Worm (Caenorhabditis elegans) whole organism, young adult: ENCODE data around the gene B0244.15.

Experiments
- B0019.2 ChIP-seq: fragments of 200-800 bp; sonication (Bioruptor generic); conservative IDR thresholded peaks from 2 replicates; pipeline ENCODE4 v1.3.6; 2022; ENCODE audit warnings: missing genetic modification reagents, missing genetic modification characterization, missing compliant biosample characterization
- B0035.1 ChIP-seq: sonication (generic microtip); optimal IDR thresholded peaks from 2 replicates; lab custom pipeline; 2016; ENCODE audit warnings: missing genetic modification characterization, mild to moderate bottlenecking, missing compliant biosample characterization, missing genotype, missing genetic modification reagents
- C06A6.2 ChIP-seq: fragments of 200-800 bp; sonication (Bioruptor generic); conservative IDR thresholded peaks from 2 replicates; pipeline ENCODE4 v1.3.6; 2022; ENCODE audit warnings: missing genetic modification characterization, missing compliant biosample characterization
- D2030.7 ChIP-seq: fragments of 200-800 bp; sonication (Bioruptor generic); IDR thresholded peaks from 2 replicates; pipeline ENCODE4 v1.3.6; 2022; ENCODE audit warnings: missing genetic modification reagents, missing genetic modification characterization, missing compliant biosample characterization
- F10E7.11 ChIP-seq: sonication (generic microtip); optimal IDR thresholded peaks from 2 replicates; lab custom pipeline; 2017; ENCODE audit warnings: mild to moderate bottlenecking, missing genetic modification characterization, moderate library complexity, missing compliant biosample characterization
- F22D6.2 ChIP-seq: sonication (generic microtip); optimal IDR thresholded peaks from 2 replicates; lab custom pipeline; 2016; ENCODE audit warnings: mild to moderate bottlenecking, missing genetic modification characterization, missing compliant biosample characterization
- F39B2.1 ChIP-seq: fragments of 200-800 bp; sonication (Bioruptor generic); IDR thresholded peaks from 2 replicates; pipeline ENCODE4 v1.3.6; 2022; ENCODE audit warnings: missing genetic modification reagents, missing genetic modification characterization, missing compliant biosample characterization
- F57A8.1 ChIP-seq: fragments of 200-800 bp; sonication (Bioruptor generic); optimal IDR thresholded peaks from 2 replicates; lab custom pipeline; 2018; ENCODE audit warnings: mild to moderate bottlenecking, missing genetic modification characterization, moderate library complexity, missing compliant biosample characterization
- F57C9.4 ChIP-seq: sonication (generic microtip); optimal IDR thresholded peaks from 2 replicates; lab custom pipeline; 2017; ENCODE audit warnings: mild to moderate bottlenecking, missing genetic modification characterization, missing compliant biosample characterization
- T26A5.8 ChIP-seq: sonication (generic microtip); optimal IDR thresholded peaks from 2 replicates; lab custom pipeline; 2016; ENCODE audit warnings: missing genetic modification characterization, missing compliant biosample characterization
- Y53F4B.3 ChIP-seq: fragments of 200-800 bp; sonication (Bioruptor generic); IDR thresholded peaks from 2 replicates; pipeline ENCODE4 v1.3.6; 2022; ENCODE audit warnings: missing genetic modification reagents, missing genetic modification characterization, missing compliant biosample characterization
- ama-1 ChIP-seq, 3 experiments: fragments of 150-350 bp in 1 of 3; sonication (generic microtip) in 2 of 3; optimal IDR thresholded peaks; 2 replicates each; lab custom pipeline; 2014 to 2018; ENCODE audit warnings: missing biosample characterization in 2 of 3, missing genetic modification characterization in 2 of 3, missing genetic modification reagents in 2 of 3
- attf-6 ChIP-seq: fragments of 200-800 bp; sonication (Bioruptor generic); IDR thresholded peaks from 2 replicates; pipeline ENCODE4 v1.3.6; 2022; ENCODE audit warnings: missing genetic modification reagents, missing genetic modification characterization, missing compliant biosample characterization
- bed-1 ChIP-seq: fragments of 200-800 bp; sonication (Bioruptor generic); IDR thresholded peaks from 2 replicates; pipeline ENCODE4 v1.3.6; 2022; ENCODE audit warnings: missing genetic modification reagents, missing genetic modification characterization, missing compliant biosample characterization
- ceh-27 ChIP-seq: fragments of 200-800 bp; sonication (Bioruptor generic); optimal IDR thresholded peaks from 2 replicates; lab custom pipeline; 2018; ENCODE audit warnings: mild to moderate bottlenecking, missing genetic modification characterization, moderate library complexity, missing compliant biosample characterization
- ceh-40 ChIP-seq: fragments of 200-800 bp; sonication (Bioruptor generic); IDR thresholded peaks from 2 replicates; pipeline ENCODE4 v1.3.6; 2022; ENCODE audit warnings: missing genetic modification characterization, missing compliant biosample characterization
- die-1 ChIP-seq: sonication (generic microtip); optimal IDR thresholded peaks from 2 replicates; lab custom pipeline; 2016; ENCODE audit warnings: missing genotype, mild to moderate bottlenecking, missing genetic modification characterization, missing compliant biosample characterization
- dox-1 ChIP-seq: fragments of 200-800 bp; sonication (Bioruptor generic); IDR thresholded peaks from 2 replicates; pipeline ENCODE4 v1.3.6; 2022; ENCODE audit warnings: missing genetic modification reagents, missing genetic modification characterization, missing compliant biosample characterization
- dpl-1 ChIP-seq: fragments of 150-350 bp; optimal IDR thresholded peaks from 2 replicates; lab custom pipeline; 2014; ENCODE audit warnings: missing biosample characterization, missing genetic modification reagents, missing genetic modification characterization
- fkh-3 ChIP-seq: sonication (generic microtip); optimal IDR thresholded peaks from 2 replicates; lab custom pipeline; 2016; ENCODE audit warnings: mild to moderate bottlenecking, missing genetic modification characterization, missing compliant biosample characterization
- him-1 ChIP-seq: sonication (generic microtip); optimal IDR thresholded peaks from 2 replicates; lab custom pipeline; 2016; ENCODE audit warnings: missing genotype, missing genetic modification reagents, missing genetic modification characterization, missing compliant biosample characterization
- hlh-12 ChIP-seq: sonication (generic microtip); optimal IDR thresholded peaks from 2 replicates; lab custom pipeline; 2016; ENCODE audit warnings: missing genetic modification characterization, missing compliant biosample characterization
- hlh-26 ChIP-seq: fragments of 200-800 bp; sonication (Bioruptor generic); conservative IDR thresholded peaks from 2 replicates; pipeline ENCODE4 v1.3.6; 2022; ENCODE audit warnings: missing genetic modification reagents, missing genetic modification characterization, missing compliant biosample characterization
- hmg-20 ChIP-seq: fragments of 200-800 bp; sonication (Bioruptor generic); IDR thresholded peaks from 2 replicates; pipeline ENCODE4 v1.3.6; 2022; ENCODE audit warnings: missing genetic modification reagents, missing genetic modification characterization, missing compliant biosample characterization
- hrde-1 ChIP-seq: sonication (generic microtip); optimal IDR thresholded peaks from 2 replicates; lab custom pipeline; 2016; ENCODE audit warnings: missing genetic modification characterization, mild to moderate bottlenecking, missing compliant biosample characterization, moderate library complexity, missing genotype, missing genetic modification reagents, borderline replicate concordance
- hsf-1 ChIP-seq: fragments of 200-800 bp; sonication (Bioruptor generic); IDR thresholded peaks from 2 replicates; pipeline ENCODE4 v1.3.6; 2022; ENCODE audit warnings: missing genetic modification reagents, missing genetic modification characterization, missing compliant biosample characterization
- let-526 ChIP-seq: fragments of 200-800 bp; sonication (Bioruptor generic); IDR thresholded peaks from 2 replicates; pipeline ENCODE4 v1.3.6; 2022; ENCODE audit warnings: missing genetic modification reagents, missing genetic modification characterization, missing compliant biosample characterization
- lin-26 ChIP-seq: fragments of 200-800 bp; sonication (Bioruptor generic); IDR thresholded peaks from 2 replicates; pipeline ENCODE4 v1.3.6; 2022; ENCODE audit warnings: missing genetic modification reagents, missing genetic modification characterization, missing compliant biosample characterization
- lin-40 ChIP-seq: sonication (generic microtip); optimal IDR thresholded peaks from 2 replicates; lab custom pipeline; 2016; ENCODE audit warnings: missing genetic modification characterization, mild to moderate bottlenecking, missing compliant biosample characterization, missing genotype, missing genetic modification reagents
- lsy-27 ChIP-seq: sonication (generic microtip); optimal IDR thresholded peaks from 2 replicates; lab custom pipeline; 2017; ENCODE audit warnings: missing genetic modification characterization, mild to moderate bottlenecking, missing compliant biosample characterization, antibody characterized with exemption, missing genotype, borderline replicate concordance; ENCODE audit not compliant: insufficient read depth
- madf-10 ChIP-seq: sonication (generic microtip); optimal IDR thresholded peaks from 2 replicates; lab custom pipeline; 2016; ENCODE audit warnings: mild to moderate bottlenecking, missing genetic modification characterization, missing compliant biosample characterization
- madf-6 ChIP-seq: fragments of 200-800 bp; sonication (Bioruptor generic); IDR thresholded peaks from 2 replicates; pipeline ENCODE4 v1.3.6; 2022; ENCODE audit warnings: missing genetic modification reagents, missing genetic modification characterization, missing compliant biosample characterization
- madf-8 ChIP-seq: fragments of 200-800 bp; sonication (Bioruptor generic); conservative IDR thresholded peaks from 2 replicates; pipeline ENCODE4 v1.3.6; 2022; ENCODE audit warnings: missing genetic modification reagents, missing genetic modification characterization, missing compliant biosample characterization
- mcd-1 ChIP-seq: fragments of 200-800 bp; sonication (Bioruptor generic); IDR thresholded peaks from 2 replicates; pipeline ENCODE4 v1.3.6; 2022; ENCODE audit warnings: missing genetic modification reagents, missing genetic modification characterization, missing compliant biosample characterization
- nfya-2 ChIP-seq: fragments of 200-800 bp; sonication (Bioruptor generic); IDR thresholded peaks from 2 replicates; pipeline ENCODE4 v1.3.6; 2022; ENCODE audit warnings: missing genetic modification reagents, missing genetic modification characterization, missing compliant biosample characterization
- nhr-120 ChIP-seq: fragments of 200-800 bp; sonication (Bioruptor generic); IDR thresholded peaks from 2 replicates; pipeline ENCODE4 v1.3.6; 2022; ENCODE audit warnings: missing genetic modification characterization, missing compliant biosample characterization
- nhr-179 ChIP-seq: sonication (generic microtip); optimal IDR thresholded peaks from 2 replicates; lab custom pipeline; 2016; ENCODE audit warnings: mild to moderate bottlenecking, missing genetic modification characterization, missing compliant biosample characterization
- rec-8 ChIP-seq, 2 experiments: sonication (generic microtip); optimal IDR thresholded peaks; 2 replicates each; lab custom pipeline; 2016; ENCODE audit warnings: mild to moderate bottlenecking in 2 of 2, missing genetic modification characterization in 2 of 2, missing genetic modification reagents in 2 of 2, missing genotype in 2 of 2, missing biosample characterization in 1 of 2, missing compliant biosample characterization in 1 of 2, moderate library complexity in 1 of 2
- repo-1 ChIP-seq: sonication (generic microtip); optimal IDR thresholded peaks from 2 replicates; lab custom pipeline; 2017; ENCODE audit warnings: mild to moderate bottlenecking, missing genetic modification characterization, missing compliant biosample characterization
- rpc-1 ChIP-seq, 2 experiments: fragments of 150-350 bp in 1 of 2; sonication (generic microtip) in 1 of 2; optimal IDR thresholded peaks; 2 replicates each; lab custom pipeline; 2014 to 2018; ENCODE audit warnings: missing biosample characterization in 1 of 2, missing genetic modification characterization in 1 of 2, missing genetic modification reagents in 1 of 2, missing genotype in 1 of 2
- snpc-1.1 ChIP-seq: sonication (generic microtip); optimal IDR thresholded peaks from 2 replicates; lab custom pipeline; 2017; ENCODE audit warnings: missing genetic modification characterization, mild to moderate bottlenecking, missing compliant biosample characterization, antibody characterized with exemption, moderate library complexity, missing genotype, missing genetic modification reagents; ENCODE audit not compliant: insufficient read depth
- snpc-1.3 ChIP-seq: sonication (generic microtip); optimal IDR thresholded peaks from 2 replicates; lab custom pipeline; 2017; ENCODE audit warnings: missing genetic modification characterization, mild to moderate bottlenecking, missing compliant biosample characterization, antibody characterized with exemption, moderate library complexity, missing genotype, missing genetic modification reagents; ENCODE audit not compliant: insufficient read depth
- snpc-4 ChIP-seq, 5 experiments: fragments of 150-350 bp in 1 of 5; sonication (generic microtip) in 4 of 5; optimal IDR thresholded peaks; 2 replicates each; lab custom pipeline; 2014 to 2018; ENCODE audit warnings: missing genetic modification characterization in 5 of 5, missing biosample characterization in 3 of 5, antibody characterized with exemption in 2 of 5, mild to moderate bottlenecking in 2 of 5, missing compliant biosample characterization in 2 of 5, missing genotype in 2 of 5, moderate library complexity in 2 of 5, missing genetic modification reagents in 1 of 5
- xnd-1 ChIP-seq: sonication (generic microtip); optimal IDR thresholded peaks from 2 replicates; lab custom pipeline; 2016; ENCODE audit warnings: missing genotype, missing genetic modification reagents, missing genetic modification characterization, missing compliant biosample characterization
- zim-3 ChIP-seq: sonication (generic microtip); optimal IDR thresholded peaks from 2 replicates; lab custom pipeline; 2017; ENCODE audit warnings: mild to moderate bottlenecking, missing genetic modification characterization, moderate library complexity, missing compliant biosample characterization

B0244.15 gene

ce11 chrIII:5697963-5698730 lies 45.0 kb upstream of the B0244.15 start, which contains the start of the genes lgg-3 and rgs-5 (continued):
- TF ChIP-seq nhr-179 (tag; lab: Kevin White, UChicago) (no peak), attf-6 (GFP tag; lab: Robert Waterston, UW) (no peak), snpc-4 (GFP tag; optimal IDR thresholded peaks at IDR 0.05; lab: Kevin White, UChicago) (no peak), snpc-4 (tag; optimal IDR thresholded peaks at IDR 0.05; lab: Kevin White, UChicago) (peak; percentile 5 to 81 (median 31)), D2030.7 (peak; percentile 58), ama-1 (optimal IDR thresholded peaks at IDR 0.05; lab: Kevin White, UChicago) (no peak), ama-1 (GFP tag; optimal IDR thresholded peaks at IDR 0.05; lab: Kevin White, UChicago) (no peak), ceh-27 (GFP tag; lab: Kevin White, UChicago) (peak; percentile 12), hrde-1 (tag; lab: Kevin White, UChicago) (no peak), bed-1 (GFP tag; lab: Robert Waterston, UW) (no peak), snpc-1.3 (tag; lab: Kevin White, UChicago) (peak; percentile 3), F57C9.4 (tag; lab: Kevin White, UChicago) (no peak), madf-10 (no peak), B0035.1 (tag; lab: Kevin White, UChicago) (no peak), fkh-3 (tag; lab: Kevin White, UChicago) (no peak), F57A8.1 (GFP tag; lab: Kevin White, UChicago) (no peak), madf-8 (GFP tag; lab: Robert Waterston, UW) (peak; percentile 72), snpc-1.1 (tag; lab: Kevin White, UChicago) (peak; percentile 31), xnd-1 (peak; percentile 91), mcd-1 (GFP tag; lab: Robert Waterston, UW) (no peak), die-1 (no peak), Y53F4B.3 (GFP tag; lab: Robert Waterston, UW) (no peak), hlh-26 (GFP tag; lab: Robert Waterston, UW) (no peak), hsf-1 (GFP tag; lab: Robert Waterston, UW) (peak; percentile 48; the same call in 1 of the 2 replicates), F10E7.11 (tag; lab: Kevin White, UChicago) (no peak), C06A6.2 (GFP tag; lab: Robert Waterston, UW) (no peak), zim-3 (tag; lab: Kevin White, UChicago) (no peak), rec-8 (tag; optimal IDR thresholded peaks at IDR 0.05; lab: Kevin White, UChicago) (no peak), lsy-27 (tag; lab: Kevin White, UChicago) (no peak), hlh-12 (tag; lab: Kevin White, UChicago) (no peak), dpl-1 (peak; percentile 14), let-526 (no peak), hmg-20 (GFP tag; lab: Robert Waterston, UW) (no peak)

ce11 chrIII:5701491-5701890 lies 41.7 kb upstream of the B0244.15 start:
- TF ChIP-seq madf-6 (peak; percentile 78), nhr-120 (no peak), nfya-2 (no peak), T26A5.8 (tag; lab: Kevin White, UChicago) (no peak), him-1 (tag; lab: Kevin White, UChicago) (no peak), repo-1 (tag; lab: Kevin White, UChicago) (no peak), dox-1 (GFP tag; lab: Robert Waterston, UW) (no peak), lin-26 (GFP tag; lab: Robert Waterston, UW) (no peak), lin-40 (tag; lab: Kevin White, UChicago) (no peak), rpc-1 (optimal IDR thresholded peaks at IDR 0.05; lab: Kevin White, UChicago) (no peak), rpc-1 (tag; optimal IDR thresholded peaks at IDR 0.05; lab: Kevin White, UChicago) (no peak), snpc-1.1 (tag; lab: Kevin White, UChicago) (no peak), nhr-179 (tag; lab: Kevin White, UChicago) (no peak), ceh-40 (GFP tag; lab: Robert Waterston, UW) (no peak), F22D6.2 (no peak), rec-8 (tag; optimal IDR thresholded peaks at IDR 0.05; lab: Kevin White, UChicago) (no peak), B0019.2 (GFP tag; lab: Robert Waterston, UW) (no peak), F39B2.1 (GFP tag; lab: Robert Waterston, UW) (no peak), snpc-1.3 (tag; lab: Kevin White, UChicago) (no peak)
